Worm (Caenorhabditis elegans): ENCODE measurements around the gene mam-5.

mam-5 gene

DNA sequence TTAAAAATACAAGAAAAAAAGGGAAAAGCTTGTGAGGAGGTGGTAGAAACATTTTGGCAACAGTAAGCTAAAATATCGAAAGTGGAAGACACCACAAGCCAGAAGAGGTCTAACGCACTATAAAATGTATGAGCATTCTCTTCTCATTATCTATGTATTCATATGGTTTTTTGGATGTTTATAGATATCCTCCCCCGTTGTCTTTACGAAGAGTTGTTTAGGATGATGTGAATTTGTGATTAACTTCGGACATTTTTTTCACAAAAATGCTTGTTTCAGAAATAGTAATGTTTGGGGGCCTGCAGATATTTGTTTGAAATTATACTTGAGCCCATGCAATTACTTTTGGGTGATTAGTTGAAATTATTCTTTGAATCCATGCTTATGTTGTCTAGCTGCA is 37.5 kb upstream of the mam-5 start, which contains the start of gene mec-9 (continued):
- TF ChIP-seq php-3 (GFP tag; IDR thresholded peaks at IDR 0.05), result no peak

DNA sequence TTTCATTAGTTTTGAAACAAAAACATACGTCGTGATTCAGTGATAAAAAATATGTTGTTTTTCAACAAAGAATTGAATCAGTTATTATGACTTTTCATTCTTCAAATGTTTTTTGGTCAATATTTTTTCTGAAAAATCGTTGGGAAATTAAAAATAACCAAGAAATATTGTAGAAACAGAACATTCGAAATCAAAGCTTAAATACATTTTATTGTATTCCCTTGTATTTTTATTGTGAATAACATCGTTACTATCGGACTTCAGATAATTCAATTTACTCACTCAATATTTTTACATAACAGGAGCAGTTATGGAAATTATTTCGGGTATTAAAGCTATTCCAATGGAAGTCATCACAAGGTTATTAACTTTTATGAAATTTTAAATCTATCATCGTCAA is 35.8 kb upstream of the mam-5 start, which contains the start of gene C50H2.4:
C50H2.4 (plus strand) TSS at position 301 of the 400 bp plus-strand sequence.
- TF ChIP-seq F26F4.8 (GFP tag; conservative IDR thresholded peaks at IDR 0.05), result no peak

DNA sequence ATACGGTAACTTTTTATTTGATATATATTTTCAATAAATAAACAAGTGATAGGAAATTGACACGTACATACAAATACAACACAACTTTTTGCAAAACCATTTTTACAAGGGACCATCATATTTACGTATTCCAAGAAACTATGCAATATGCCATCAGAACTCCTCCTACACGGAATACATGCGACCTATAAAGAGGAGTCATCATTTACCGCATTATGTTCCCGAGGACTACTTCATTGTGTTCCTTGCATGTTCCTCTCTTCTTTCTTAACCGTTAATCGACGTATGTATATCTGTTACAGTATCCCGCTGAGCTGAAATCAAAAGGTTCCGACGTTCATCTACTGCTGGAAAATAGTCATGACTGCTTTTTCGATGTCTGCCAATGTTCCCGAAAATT is 34.1 kb upstream of the mam-5 start, which contains the start of gene C50H2.5:
C50H2.5 (plus strand) TSS at position 301 of the 400 bp plus-strand sequence.
- TF ChIP-seq F44E2.7 (GFP tag; IDR thresholded peaks at IDR 0.05), result no peak
- TF ChIP-seq daf-16 (GFP tag; optimal IDR thresholded peaks at IDR 0.05), result no peak
- no peak for TF ChIP-seq daf-16 (tag; optimal IDR thresholded peaks at IDR 0.05)
- no peak for TF ChIP-seq lin-15B (tag; optimal IDR thresholded peaks at IDR 0.05)
- TF ChIP-seq zfp-3 (GFP tag; conservative IDR thresholded peaks at IDR 0.05), result no peak
- TF ChIP-seq aly-2 (tag; optimal IDR thresholded peaks at IDR 0.05), result no peak
- TF ChIP-seq duxl-1 (tag; optimal IDR thresholded peaks at IDR 0.05; ENCODE audit: poor library complexity), result no peak
- TF ChIP-seq T26A8.4 (GFP tag; IDR thresholded peaks at IDR 0.05), result no peak
- no peak for TF ChIP-seq madf-9 (GFP tag; conservative IDR thresholded peaks at IDR 0.05)
- no peak for TF ChIP-seq spr-3 (GFP tag; optimal IDR thresholded peaks at IDR 0.05)
- TF ChIP-seq spr-1 (tag; optimal IDR thresholded peaks at IDR 0.05), result no peak
- no peak for TF ChIP-seq hlh-11 (tag; optimal IDR thresholded peaks at IDR 0.05)
- no peak for TF ChIP-seq skn-1 (tag; optimal IDR thresholded peaks at IDR 0.05)
- TF ChIP-seq jun-1 (tag; optimal IDR thresholded peaks at IDR 0.05), result no peak
- no peak for TF ChIP-seq sdz-12 (GFP tag; optimal IDR thresholded peaks at IDR 0.05)
- no peak for TF ChIP-seq zip-11 (GFP tag; IDR thresholded peaks at IDR 0.05)
- no peak for TF ChIP-seq dve-1 (tag; optimal IDR thresholded peaks at IDR 0.05; ENCODE audit: insufficient read depth)
- no peak for TF ChIP-seq F10B5.3 (tag; optimal IDR thresholded peaks at IDR 0.05)
- TF ChIP-seq dmd-8 (GFP tag; IDR thresholded peaks at IDR 0.05), result no peak
- TF ChIP-seq pqm-1 (tag; optimal IDR thresholded peaks at IDR 0.05), result no peak

DNA sequence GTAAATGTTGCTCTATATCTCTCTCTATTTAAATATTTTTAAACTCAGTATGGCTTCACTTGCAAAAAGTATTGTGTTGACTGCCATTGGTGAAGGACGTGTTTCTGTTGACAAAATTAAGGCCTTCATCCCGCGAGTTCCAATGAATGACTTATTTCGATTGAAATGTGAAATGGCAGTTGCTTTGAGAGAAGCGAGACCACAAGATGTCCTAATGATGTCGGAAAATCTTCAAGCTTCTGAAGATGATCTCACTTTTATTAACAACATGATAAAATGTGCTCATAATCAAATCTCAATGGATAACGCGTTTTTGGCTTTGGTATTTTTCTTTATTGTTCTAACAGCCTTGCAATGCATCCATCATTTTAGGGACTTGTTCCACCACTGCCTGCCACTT is 31.2 kb upstream of the mam-5 start, which contains the start of gene ceh-75:
ceh-75 (plus strand) TSS at position 50 of the 400 bp plus-strand sequence.
- TF ChIP-seq Y105C5A.15 (GFP tag; IDR thresholded peaks at IDR 0.05) (no peak), unc-62 (GFP tag; optimal IDR thresholded peaks at IDR 0.05 in 1 of 2) (peak in 1 of 2 experiments; percentile 99), unc-62 (tag; optimal IDR thresholded peaks at IDR 0.05) (no peak)

DNA sequence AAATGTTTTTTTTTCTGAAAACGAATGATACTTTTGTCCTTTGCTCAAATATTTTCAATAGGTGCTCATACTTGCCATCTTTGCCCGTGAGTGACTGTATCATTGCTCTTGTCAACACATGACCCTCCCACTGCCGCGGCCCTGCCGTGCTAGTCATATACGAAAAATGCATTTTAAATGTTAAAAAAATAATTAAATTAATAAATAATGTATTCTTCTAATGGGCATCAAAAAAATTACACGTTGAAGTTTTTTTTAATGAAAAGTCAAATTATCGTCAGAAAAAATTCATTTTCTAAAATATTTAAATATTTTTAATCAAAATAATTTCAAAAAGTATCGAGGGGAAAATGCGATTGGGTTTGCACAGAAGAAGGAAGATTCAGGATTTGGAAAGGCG is 30.0 kb upstream of the mam-5 start, which contains the start of gene C50H2.7:
C50H2.7 (plus strand) TSS at position 301 of the 400 bp plus-strand sequence.
- TF ChIP-seq Y48G9A.11 (GFP tag; IDR thresholded peaks at IDR 0.05) (no peak), F37D6.2 (tag; optimal IDR thresholded peaks at IDR 0.05) (no peak), nhr-48 (tag; optimal IDR thresholded peaks at IDR 0.05) (no peak), gei-8 (GFP tag; optimal IDR thresholded peaks at IDR 0.05) (no peak), hlh-30 (tag; optimal IDR thresholded peaks at IDR 0.05; ENCODE audit: insufficient read depth) (no peak), snpc-1.2 (GFP tag; IDR thresholded peaks at IDR 0.05) (no peak), zfp-2 (tag; optimal IDR thresholded peaks at IDR 0.05) (no peak)

DNA sequence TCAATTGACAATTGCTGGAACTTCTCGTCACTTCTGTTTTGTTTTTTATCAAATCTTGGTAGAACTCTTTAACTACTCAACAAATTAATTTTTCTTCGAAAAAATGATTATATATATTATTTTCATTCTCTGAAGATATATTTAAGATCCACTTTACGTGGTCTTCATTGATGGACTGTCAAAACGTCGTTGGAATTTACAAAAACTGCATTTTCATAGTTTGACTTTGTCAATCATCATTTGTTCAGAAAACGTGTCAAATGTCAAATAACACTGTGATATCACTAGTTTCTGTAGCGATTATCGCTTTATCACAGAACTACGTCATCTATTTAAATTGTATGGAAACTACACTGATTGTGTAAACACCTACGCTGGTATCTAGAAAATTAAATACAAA is 28.1 kb upstream of the mam-5 start:
- TF ChIP-seq aha-1 (tag) (peak; percentile 91), nhr-28 (tag; optimal IDR thresholded peaks at IDR 0.05) (peak; percentile 42), lin-39 (tag; optimal IDR thresholded peaks at IDR 0.05) (no peak), dmd-6 (GFP tag; IDR thresholded peaks at IDR 0.05) (peak; percentile 34; the same call in 1 of the 2 replicates), zfp-3 (GFP tag; conservative IDR thresholded peaks at IDR 0.05) (no peak)
